Worm (Caenorhabditis elegans) whole organism, L1 larva: ENCODE measurements around the gene T09A12.1.

Source experiments
- C04F5.9 ChIP-seq: sonication (generic microtip); optimal IDR thresholded peaks from 2 replicates; lab custom pipeline; 2016; ENCODE audit warnings: missing genetic modification characterization, missing compliant biosample characterization
- F16B12.6 ChIP-seq: fragments of 150-350 bp; optimal IDR thresholded peaks from 2 replicates; lab custom pipeline; 2014; ENCODE audit warnings: missing biosample characterization, missing genetic modification characterization
- aly-2 ChIP-seq: fragments of 150-350 bp; optimal IDR thresholded peaks from 2 replicates; lab custom pipeline; 2014; ENCODE audit warnings: missing biosample characterization, missing genetic modification characterization
- ceh-82 ChIP-seq, 3 experiments: fragments of 150-350 bp in 1 of 3; sonication (generic microtip) in 2 of 3; optimal IDR thresholded peaks; 2 replicates each; lab custom pipeline; 2014 to 2017; ENCODE audit warnings: missing biosample characterization in 3 of 3, missing genetic modification characterization in 3 of 3
- dsc-1 ChIP-seq: sonication (generic microtip); optimal IDR thresholded peaks from 2 replicates; lab custom pipeline; 2016; ENCODE audit warnings: mild to moderate bottlenecking, missing genetic modification characterization, missing compliant biosample characterization
- efl-1 ChIP-seq, 4 experiments: fragments of 150-350 bp; optimal IDR thresholded peaks in 3 of 4; peaks in 1 of 4; 1 replicate in 1 of 4; 2 replicates in 3 of 4; lab custom pipeline; 2014; ENCODE audit warnings: missing biosample characterization in 2 of 4, missing genetic modification characterization in 2 of 4, missing genetic modification reagents in 2 of 4
- egl-27 ChIP-seq, 2 experiments: fragments of 150-350 bp in 1 of 2; sonication (generic microtip); optimal IDR thresholded peaks; 3 replicates each; lab custom pipeline; 2017 to 2018; ENCODE audit warnings: missing biosample characterization in 2 of 2, missing genetic modification characterization in 2 of 2, missing genetic modification reagents in 2 of 2
- elt-3 ChIP-seq, 6 experiments: fragments of 150-350 bp in 1 of 6; sonication (generic microtip); optimal IDR thresholded peaks; 2 replicates each; lab custom pipeline; 2017 to 2018; ENCODE audit warnings: missing biosample characterization in 6 of 6, missing genetic modification characterization in 6 of 6, inconsistent platforms in 1 of 6
- fos-1 ChIP-seq: fragments of 150-350 bp; optimal IDR thresholded peaks from 2 replicates; lab custom pipeline; 2014; ENCODE audit warnings: missing biosample characterization, missing genetic modification characterization
- grh-1 ChIP-seq: fragments of 200-800 bp; sonication (Bioruptor generic); IDR thresholded peaks from 2 replicates; pipeline ENCODE4 v1.3.6; 2022; ENCODE audit warnings: missing genetic modification reagents, missing genetic modification characterization, missing compliant biosample characterization
- hpl-2 ChIP-seq: fragments of 150-350 bp; optimal IDR thresholded peaks from 2 replicates; lab custom pipeline; 2014; ENCODE audit warnings: missing biosample characterization, missing genetic modification reagents, missing genetic modification characterization
- irx-1 ChIP-seq: sonication (generic microtip); optimal IDR thresholded peaks from 2 replicates; lab custom pipeline; 2016; ENCODE audit warnings: missing genetic modification characterization, missing compliant biosample characterization
- lin-15B ChIP-seq: fragments of 150-350 bp; sonication (generic microtip); optimal IDR thresholded peaks from 3 replicates; lab custom pipeline; 2014; ENCODE audit warnings: missing biosample characterization, missing genetic modification characterization
- lin-39 ChIP-seq: fragments of 150-350 bp; optimal IDR thresholded peaks from 2 replicates; lab custom pipeline; 2014; ENCODE audit warnings: missing biosample characterization, missing genetic modification reagents, missing genetic modification characterization
- mab-9 ChIP-seq: fragments of 200-800 bp; sonication (Bioruptor generic); IDR thresholded peaks from 2 replicates; pipeline ENCODE4 v1.3.6; 2022; ENCODE audit warnings: missing genetic modification reagents, missing genetic modification characterization, missing compliant biosample characterization
- nhr-19 ChIP-seq: fragments of 200-800 bp; sonication (Bioruptor generic); conservative IDR thresholded peaks from 2 replicates; pipeline ENCODE4 v1.3.6; 2022; ENCODE audit warnings: missing genetic modification characterization, missing compliant biosample characterization
- nhr-237 ChIP-seq: fragments of 150-350 bp; optimal IDR thresholded peaks from 2 replicates; lab custom pipeline; 2014; ENCODE audit warnings: missing biosample characterization, missing genetic modification characterization
- nhr-47 ChIP-seq: sonication (generic microtip); optimal IDR thresholded peaks from 2 replicates; lab custom pipeline; 2016; ENCODE audit warnings: mild to moderate bottlenecking, missing genetic modification characterization, moderate library complexity, missing compliant biosample characterization
- nhr-84 ChIP-seq: sonication (generic microtip); optimal IDR thresholded peaks from 2 replicates; lab custom pipeline; 2017; ENCODE audit warnings: missing biosample characterization, missing genetic modification characterization
- pag-3 ChIP-seq: sonication (generic microtip); optimal IDR thresholded peaks from 2 replicates; lab custom pipeline; 2017; ENCODE audit warnings: missing genetic modification characterization, mild to moderate bottlenecking, missing compliant biosample characterization, antibody characterized with exemption, borderline replicate concordance; ENCODE audit not compliant: insufficient read depth
- pqm-1 ChIP-seq: sonication (generic microtip); optimal IDR thresholded peaks from 3 replicates; lab custom pipeline; 2017; ENCODE audit warnings: missing biosample characterization, missing genetic modification characterization
- snpc-4 ChIP-seq: fragments of 150-350 bp; optimal IDR thresholded peaks from 2 replicates; lab custom pipeline; 2014; ENCODE audit warnings: missing biosample characterization, missing genetic modification characterization
- sup-37 ChIP-seq: fragments of 200-800 bp; sonication (Bioruptor generic); optimal IDR thresholded peaks from 2 replicates; lab custom pipeline; 2018; ENCODE audit warnings: mild to moderate bottlenecking, missing genetic modification characterization, missing compliant biosample characterization
- tbx-2 ChIP-seq: sonication (generic microtip); optimal IDR thresholded peaks from 2 replicates; lab custom pipeline; 2016; ENCODE audit warnings: missing genetic modification characterization, missing compliant biosample characterization
- unc-86 ChIP-seq: sonication (generic microtip); optimal IDR thresholded peaks from 2 replicates; lab custom pipeline; 2016; ENCODE audit warnings: missing genetic modification characterization, missing compliant biosample characterization
- xbp-1 ChIP-seq: sonication (generic microtip); optimal IDR thresholded peaks from 2 replicates; lab custom pipeline; 2016; ENCODE audit warnings: missing genetic modification characterization, missing compliant biosample characterization

Gene T09A12.1

ce11 chrIV:8289580-8290323, 45.5 kb downstream of the T09A12.1 start, which contains the start of gene daf-31 (continued):
- TF ChIP-seq nhr-237 (tag; lab: Kevin White, UChicago) (no peak), F16B12.6 (tag; lab: Kevin White, UChicago) (peak; percentile 34), hpl-2 (GFP tag; lab: Kevin White, UChicago) (no peak), elt-3 (tag; optimal IDR thresholded peaks at IDR 0.05; lab: Kevin White, UChicago) (peak in 1 of 6 experiments; percentile 57), ceh-82 (tag; optimal IDR thresholded peaks at IDR 0.05; lab: Kevin White, UChicago) (peak in 2 of 3 experiments; percentile 36 to 72), tbx-2 (tag; lab: Kevin White, UChicago) (peak; percentile 18), egl-27 (tag; optimal IDR thresholded peaks at IDR 0.05; lab: Kevin White, UChicago) (no peak), fos-1 (tag; lab: Kevin White, UChicago) (no peak), unc-86 (no peak), lin-39 (tag; lab: Kevin White, UChicago) (no peak), xbp-1 (tag; lab: Kevin White, UChicago) (peak; percentile 39), C04F5.9 (no peak)
- TF ChIP-seq, all 84 proteins: peak for 27

ce11 chrIV:8291232-8291631, 47.0 kb downstream of the T09A12.1 start, which contains the start of gene K07H8.2:
K07H8.2 (plus strand) TSS chrIV:8291532.
- no peak for TF ChIP-seq sup-37 (GFP tag; lab: Kevin White, UChicago)
- no peak for TF ChIP-seq grh-1 (GFP tag; lab: Robert Waterston, UW)
- no peak for TF ChIP-seq pag-3 (tag; lab: Kevin White, UChicago)
- TF ChIP-seq lin-15B (tag; lab: Kevin White, UChicago): no peak
- TF ChIP-seq pqm-1 (tag; lab: Kevin White, UChicago): no peak
- TF ChIP-seq dsc-1 (tag; lab: Kevin White, UChicago): no peak
- no peak for TF ChIP-seq snpc-4
- TF ChIP-seq mab-9: no peak
- no peak for TF ChIP-seq nhr-84 (tag; lab: Kevin White, UChicago)
- TF ChIP-seq irx-1: no peak
- no peak for TF ChIP-seq nhr-47 (tag; lab: Kevin White, UChicago)
- no peak for TF ChIP-seq nhr-19 (GFP tag; lab: Robert Waterston, UW)
- TF ChIP-seq aly-2: no peak

ce11 chrIV:8294650-8295049, 50.4 kb downstream of the T09A12.1 start, which contains the start of gene tbce-1:
tbce-1 (plus strand) TSS chrIV:8294690.
- no peak for TF ChIP-seq mab-9
- no peak for TF ChIP-seq efl-1 (optimal IDR thresholded peaks at IDR 0.05; lab: Kevin White, UChicago)
- peak in 1 of 2 experiments; percentile 92 for TF ChIP-seq efl-1 (GFP tag; optimal IDR thresholded peaks at IDR 0.05 in 1 of 2; lab: Kevin White, UChicago)
